Fruit fly (Drosophila melanogaster): ENCODE results near the gene JMJD6.
A peak's percentile ranks its signal among the peaks of the same experiment; 100 is the strongest.

JMJD6 gene

DNA sequence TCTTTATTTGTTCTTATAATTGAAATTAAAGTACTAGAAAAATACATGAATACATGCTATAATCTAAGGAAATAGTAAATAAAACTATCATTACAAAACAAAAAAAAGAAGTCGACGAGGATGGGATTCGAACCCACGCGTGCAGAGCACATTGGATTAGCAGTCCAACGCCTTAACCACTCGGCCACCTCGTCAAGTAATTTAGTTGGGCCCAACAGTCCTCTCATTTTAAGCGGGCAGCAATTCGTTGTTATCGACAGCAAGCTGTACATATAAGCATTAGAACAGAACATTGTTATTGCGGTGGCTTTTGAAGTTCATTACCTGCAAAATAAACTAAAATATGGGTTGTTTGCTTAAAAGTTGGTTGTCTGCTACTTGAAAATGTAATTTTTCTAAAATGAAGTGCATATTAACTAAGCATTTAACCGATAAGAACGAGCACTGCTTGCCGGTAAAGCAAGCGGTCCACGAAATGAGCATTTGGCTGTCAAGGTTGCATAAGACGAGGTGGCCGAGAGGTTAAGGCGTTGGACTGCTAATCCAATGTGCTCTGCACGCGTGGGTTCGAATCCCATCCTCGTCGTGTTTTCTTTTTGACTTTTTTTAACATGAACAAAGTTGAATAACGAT, 35.0 kb upstream of the JMJD6 start (continued):
- TF ChIP-seq zen2 (GFP tag; IDR thresholded peaks at IDR 0.05; ENCODE audit: partially characterized antibody) (no peak; the same call in 2 of the 3 replicates), Dll (GFP tag; IDR thresholded peaks at IDR 0.05; ENCODE audit: partially characterized antibody) (0 out of 4 replicates have a peak, but pooled peaks have one; percentile 56), Eip74EF (GFP tag; optimal IDR thresholded peaks at IDR 0.05) (peak; percentile 4 to 99), sc (optimal IDR thresholded peaks at IDR 0.05) (no peak), sc (GFP tag; optimal IDR thresholded peaks at IDR 0.05) (no peak), gcm (GFP tag; optimal IDR thresholded peaks at IDR 0.05) (no peak), dati (GFP tag; IDR thresholded peaks at IDR 0.05) (no peak), B-H2 (GFP tag; optimal IDR thresholded peaks at IDR 0.05) (no peak), CG31365 (tag; optimal IDR thresholded peaks at IDR 0.05) (peak; percentile 99), bowl (GFP tag; IDR thresholded peaks at IDR 0.05) (no peak), CTCF (GFP tag; optimal IDR thresholded peaks at IDR 0.05) (peak; percentile 55), CG15073 (GFP tag; optimal IDR thresholded peaks at IDR 0.05) (no peak), Scr (GFP tag; IDR thresholded peaks at IDR 0.05; ENCODE audit: partially characterized antibody) (peak; percentile 68), knrl (GFP tag; IDR thresholded peaks at IDR 0.05; ENCODE audit: partially characterized antibody) (peak; percentile 67), chif (GFP tag; optimal IDR thresholded peaks at IDR 0.05) (no peak), Med (GFP tag) (peak; percentile 63), Doc3 (GFP tag; IDR thresholded peaks at IDR 0.05; ENCODE audit: partially characterized antibody) (0 out of 3 replicates have a peak, but pooled peaks have one; percentile 19), Usf (GFP tag; optimal IDR thresholded peaks at IDR 0.05) (no peak), ash1 (GFP tag; optimal IDR thresholded peaks at IDR 0.05) (no peak), so (GFP tag; IDR thresholded peaks at IDR 0.05) (no peak), CG10321 (GFP tag; IDR thresholded peaks at IDR 0.05) (no peak), pb (GFP tag; optimal IDR thresholded peaks at IDR 0.05) (no peak), jigr1 (GFP tag; IDR thresholded peaks at IDR 0.05) (no peak), CG18262 (tag; optimal IDR thresholded peaks at IDR 0.05) (no peak), Optix (GFP tag; IDR thresholded peaks at IDR 0.05) (no peak), sens (GFP tag) (peak; percentile 68), Vsx1 (GFP tag; optimal IDR thresholded peaks at IDR 0.05) (no peak), CG2199 (GFP tag; IDR thresholded peaks at IDR 0.05) (no peak), corto (GFP tag; optimal IDR thresholded peaks at IDR 0.05) (no peak), TFAM (GFP tag; optimal IDR thresholded peaks at IDR 0.05) (no peak), ATbp (GFP tag; optimal IDR thresholded peaks at IDR 0.05) (no peak), her (GFP tag; optimal IDR thresholded peaks at IDR 0.05) (no peak), CG4707 (GFP tag; optimal IDR thresholded peaks at IDR 0.05) (no peak), Asciz (GFP tag; optimal IDR thresholded peaks at IDR 0.05) (no peak), ap (GFP tag; IDR thresholded peaks at IDR 0.05) (no peak), unc-4 (GFP tag; IDR thresholded peaks at IDR 0.05; ENCODE audit: partially characterized antibody) (peak; percentile 44; the same call in 1 of the 2 replicates), mld (GFP tag; IDR thresholded peaks at IDR 0.05; ENCODE audit: partially characterized antibody) (peak; percentile 93), CG14050 (GFP tag; IDR thresholded peaks at IDR 0.05) (no peak), Bgb (GFP tag; IDR thresholded peaks at IDR 0.05; ENCODE audit: partially characterized antibody) (peak; percentile 87), vnd (GFP tag; IDR thresholded peaks at IDR 0.05; ENCODE audit: partially characterized antibody) (peak; percentile 63; the same call in 2 of the 3 replicates), Pdp1 (GFP tag; optimal IDR thresholded peaks at IDR 0.05) (peak in 1 of 2 experiments; percentile 99), cad (GFP tag; optimal IDR thresholded peaks at IDR 0.05) (no peak), CG14710 (tag; optimal IDR thresholded peaks at IDR 0.05) (peak; percentile 5), CG6813 (GFP tag; optimal IDR thresholded peaks at IDR 0.05) (no peak), CG34224 (GFP tag; IDR thresholded peaks at IDR 0.05; ENCODE audit: partially characterized antibody) (peak; percentile 55; the same call in 2 of the 3 replicates), CG8281 (tag; optimal IDR thresholded peaks at IDR 0.05) (no peak), Nf-YC (tag; optimal IDR thresholded peaks at IDR 0.05) (no peak), CG10654 (GFP tag; optimal IDR thresholded peaks at IDR 0.05) (no peak), CG9876 (GFP tag; optimal IDR thresholded peaks at IDR 0.05) (no peak)

Data from whole organism, embryonic.